Worm (Caenorhabditis elegans): ENCODE measurements around the gene T01D3.1.

DNA sequence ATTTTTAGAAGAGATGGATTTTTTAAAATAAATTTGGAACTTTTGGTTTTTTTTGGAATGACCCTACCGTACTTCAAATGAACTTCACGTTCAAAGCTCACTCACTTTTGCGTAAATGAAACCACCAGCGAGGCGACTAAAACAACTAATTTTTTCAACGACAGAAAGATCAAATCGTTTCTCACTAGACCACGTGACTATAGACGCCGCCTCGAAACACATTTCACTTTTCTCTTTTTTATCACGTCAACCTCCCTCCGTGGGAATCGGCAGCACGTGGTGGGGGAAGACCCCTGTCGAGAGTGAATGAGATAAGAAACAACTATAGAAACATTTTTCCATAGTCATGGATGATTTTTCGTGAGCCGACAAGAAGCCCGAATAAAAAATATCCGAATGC, 32.4 kb upstream of the T01D3.1 start:
- TF ChIP-seq ztf-25 (GFP tag; IDR thresholded peaks at IDR 0.05) (no peak), hmg-20 (GFP tag; IDR thresholded peaks at IDR 0.05) (no peak), madf-3 (GFP tag; IDR thresholded peaks at IDR 0.05) (no peak), attf-6 (GFP tag; IDR thresholded peaks at IDR 0.05) (no peak), nhr-90 (tag; optimal IDR thresholded peaks at IDR 0.05) (peak; percentile 35), tbx-9 (tag; optimal IDR thresholded peaks at IDR 0.05; ENCODE audit: borderline replicate concordance) (no peak)

Data from whole organism, young adult.